Fruit fly (Drosophila melanogaster) whole organism, embryonic: Measurements from ENCODE around the gene Jhbp1.

Experiments
- Atf3 ChIP-seq: fragments of 200-800 bp; sonication (Bioruptor generic); optimal IDR thresholded peaks from 3 replicates; lab custom pipeline; 2016; ENCODE audit warnings: missing biosample characterization, missing genetic modification characterization
- CG10274 ChIP-seq: fragments of 200-800 bp; sonication (Bioruptor generic); optimal IDR thresholded peaks from 3 replicates; lab custom pipeline; 2017; ENCODE audit warnings: missing biosample characterization, mild to moderate bottlenecking, missing genetic modification characterization
- CG10321 ChIP-seq: fragments of 200-800 bp; sonication (Bioruptor generic); IDR thresholded peaks from 2 replicates; pipeline ENCODE4 v1.3.6; 2022; ENCODE audit warnings: missing biosample characterization, missing genetic modification characterization
- CG12236 ChIP-seq: fragments of 200-800 bp; sonication (Bioruptor generic); optimal IDR thresholded peaks from 2 replicates; lab custom pipeline; 2016; ENCODE audit warnings: missing biosample characterization, missing genetic modification characterization
- CG13894 ChIP-seq: fragments of 200-800 bp; sonication (Bioruptor generic); optimal IDR thresholded peaks from 3 replicates; lab custom pipeline; 2018; ENCODE audit warnings: missing biosample characterization, mild to moderate bottlenecking, missing genetic modification characterization, moderate library complexity
- CG15479 ChIP-seq: fragments of 200-800 bp; sonication (Bioruptor generic); optimal IDR thresholded peaks from 3 replicates; lab custom pipeline; 2019; ENCODE audit warnings: missing biosample characterization, mild to moderate bottlenecking, missing genetic modification characterization, moderate library complexity
- CG1792 ChIP-seq: fragments of 200-800 bp; sonication (Bioruptor generic); optimal IDR thresholded peaks from 2 replicates; lab custom pipeline; 2016; ENCODE audit warnings: missing biosample characterization, missing genetic modification characterization
- CG30431 ChIP-seq: fragments of 200-800 bp; sonication (Bioruptor generic); optimal IDR thresholded peaks from 2 replicates; lab custom pipeline; 2017; ENCODE audit warnings: missing biosample characterization, missing genetic modification characterization
- CG31388 ChIP-seq: fragments of 200-800 bp; sonication (Bioruptor generic); optimal IDR thresholded peaks from 2 replicates; lab custom pipeline; 2016; ENCODE audit warnings: missing biosample characterization, missing genetic modification characterization
- CG32532 ChIP-seq: fragments of 200-800 bp; sonication (Bioruptor generic); IDR thresholded peaks from 2 replicates; pipeline ENCODE4 v1.3.6; 2022; ENCODE audit warnings: missing biosample characterization, missing genetic modification characterization
- CG3995 ChIP-seq: fragments of 200-800 bp; sonication (Bioruptor generic); optimal IDR thresholded peaks from 3 replicates; lab custom pipeline; 2016; ENCODE audit warnings: missing biosample characterization, missing genetic modification characterization
- CG4707 ChIP-seq: fragments of 200-800 bp; sonication (Bioruptor generic); optimal IDR thresholded peaks from 2 replicates; lab custom pipeline; 2018; ENCODE audit warnings: missing biosample characterization, mild to moderate bottlenecking, missing genetic modification characterization, moderate library complexity
- CG6683 ChIP-seq: fragments of 200-800 bp; sonication (Bioruptor generic); optimal IDR thresholded peaks from 2 replicates; lab custom pipeline; 2017; ENCODE audit warnings: missing biosample characterization, mild to moderate bottlenecking, missing genetic modification characterization, missing genetic modification reagents
- CG6791 ChIP-seq: fragments of 200-800 bp; sonication (Bioruptor generic); IDR thresholded peaks from 3 replicates; pipeline ENCODE4 v1.3.6; 2022; ENCODE audit warnings: missing biosample characterization, missing genetic modification characterization; ENCODE audit not compliant: partially characterized antibody
- D ChIP-seq, 2 experiments: fragments of 200-800 bp in 1 of 2; fragments of >200 bp in 1 of 2; sonication (Bioruptor generic) in 1 of 2; optimal IDR thresholded peaks; 2 replicates in 1 of 2; 3 replicates in 1 of 2; lab custom pipeline; 2017; ENCODE audit warnings: mild to moderate bottlenecking in 1 of 2, missing biosample characterization in 1 of 2, missing genetic modification characterization in 1 of 2, missing genetic modification reagents in 1 of 2
- D19A ChIP-seq: fragments of 200-800 bp; optimal IDR thresholded peaks from 3 replicates; lab custom pipeline; 2019; ENCODE audit warnings: missing biosample characterization, mild to moderate bottlenecking, missing genetic modification characterization, moderate library complexity
- Deaf1 ChIP-seq: fragments of 200-800 bp; optimal IDR thresholded peaks from 3 replicates; lab custom pipeline; 2019; ENCODE audit warnings: missing biosample characterization, mild to moderate bottlenecking, missing genetic modification characterization, moderate library complexity
- HLHmδ ChIP-seq: fragments of 200-800 bp; sonication (Bioruptor generic); optimal IDR thresholded peaks from 2 replicates; lab custom pipeline; 2018; ENCODE audit warnings: missing biosample characterization, mild to moderate bottlenecking, missing genetic modification characterization, moderate library complexity
- Hey ChIP-seq: fragments of 200-800 bp; sonication (Bioruptor generic); optimal IDR thresholded peaks from 3 replicates; lab custom pipeline; 2018; ENCODE audit warnings: missing biosample characterization, mild to moderate bottlenecking, missing genetic modification characterization
- HmgZ ChIP-seq: fragments of 200-800 bp; sonication (Bioruptor generic); optimal IDR thresholded peaks from 2 replicates; lab custom pipeline; 2018; ENCODE audit warnings: missing biosample characterization, mild to moderate bottlenecking, missing genetic modification characterization
- Hr39 ChIP-seq: fragments of >200 bp; optimal IDR thresholded peaks from 2 replicates; lab custom pipeline; 2017
- Lhr ChIP-seq: fragments of 200-800 bp; sonication (Bioruptor generic); optimal IDR thresholded peaks from 3 replicates; lab custom pipeline; 2017; ENCODE audit warnings: mild to moderate bottlenecking, missing biosample characterization, missing genetic modification reagents, missing genetic modification characterization
- Lpt ChIP-seq: fragments of >200 bp; optimal IDR thresholded peaks from 2 replicates; lab custom pipeline; 2018; ENCODE audit warnings: missing biosample characterization, missing genetic modification characterization
- Med ChIP-seq: fragments of 200-800 bp; sonication (Bioruptor generic); peaks from one replicate; lab custom pipeline; 2016; ENCODE audit warnings: missing biosample characterization, missing genetic modification characterization, mild to moderate bottlenecking, inconsistent platforms, moderate library complexity
- Nf-YA ChIP-seq: fragments of 200-800 bp; sonication (Bioruptor generic); IDR thresholded peaks from 2 replicates; pipeline ENCODE4 v1.3.6; 2022; ENCODE audit warnings: missing biosample characterization, missing genetic modification characterization
- Sox102F ChIP-seq: fragments of 200-800 bp; sonication (Bioruptor generic); optimal IDR thresholded peaks from 2 replicates; lab custom pipeline; 2018; ENCODE audit warnings: missing biosample characterization, mild to moderate bottlenecking, missing genetic modification characterization, moderate library complexity
- ci ChIP-seq: fragments of 200-800 bp; sonication (Bioruptor generic); IDR thresholded peaks from 3 replicates; pipeline ENCODE4 v1.3.6; 2022; ENCODE audit warnings: missing biosample characterization, missing genetic modification characterization
- crol ChIP-seq: fragments of 200-800 bp; sonication (Bioruptor generic); IDR thresholded peaks from 2 replicates; pipeline ENCODE4 v1.3.6; 2022; ENCODE audit warnings: missing biosample characterization, missing genetic modification characterization
- dm ChIP-seq: fragments of 200-800 bp; sonication (Bioruptor generic); optimal IDR thresholded peaks from 3 replicates; lab custom pipeline; 2016; ENCODE audit warnings: missing biosample characterization, missing genetic modification characterization
- dmrt11E ChIP-seq: fragments of 200-800 bp; sonication (Bioruptor generic); optimal IDR thresholded peaks from 3 replicates; lab custom pipeline; 2018; ENCODE audit warnings: missing biosample characterization, mild to moderate bottlenecking, missing genetic modification characterization, moderate library complexity
- gce ChIP-seq: fragments of 200-800 bp; sonication (Bioruptor generic); IDR thresholded peaks from 3 replicates; pipeline ENCODE4 v1.3.6; 2022; ENCODE audit warnings: missing biosample characterization, missing genetic modification characterization
- gcm ChIP-seq: fragments of 200-800 bp; sonication (Bioruptor generic); optimal IDR thresholded peaks from 2 replicates; lab custom pipeline; 2019; ENCODE audit warnings: missing biosample characterization, mild to moderate bottlenecking, missing genetic modification characterization, moderate library complexity
- gem ChIP-seq: fragments of 200-800 bp; sonication (Bioruptor generic); optimal IDR thresholded peaks from 2 replicates; lab custom pipeline; 2019; ENCODE audit warnings: missing biosample characterization, mild to moderate bottlenecking, missing genetic modification characterization, moderate library complexity
- gsb-n ChIP-seq: fragments of 200-800 bp; sonication (Bioruptor generic); optimal IDR thresholded peaks from 3 replicates; lab custom pipeline; 2018; ENCODE audit warnings: missing biosample characterization, mild to moderate bottlenecking, missing genetic modification characterization
- hbn ChIP-seq: fragments of 200-800 bp; sonication (Bioruptor generic); IDR thresholded peaks from 2 replicates; pipeline ENCODE4 v1.3.6; 2022; ENCODE audit warnings: missing biosample characterization, missing genetic modification characterization; ENCODE audit not compliant: partially characterized antibody
- jumu ChIP-seq: fragments of 200-800 bp; sonication (Bioruptor generic); optimal IDR thresholded peaks from 3 replicates; lab custom pipeline; 2016; ENCODE audit warnings: missing biosample characterization, missing genetic modification characterization
- klu ChIP-seq: fragments of 200-800 bp; sonication (Bioruptor generic); IDR thresholded peaks from 2 replicates; pipeline ENCODE4 v1.3.6; 2022; ENCODE audit warnings: missing biosample characterization, missing genetic modification characterization
- nerfin-1 ChIP-seq: fragments of 200-800 bp; sonication (Bioruptor generic); optimal IDR thresholded peaks from 3 replicates; lab custom pipeline; 2019; ENCODE audit warnings: missing biosample characterization, mild to moderate bottlenecking, missing genetic modification characterization, moderate library complexity
- onecut ChIP-seq: fragments of 200-800 bp; sonication (Bioruptor generic); IDR thresholded peaks from 2 replicates; pipeline ENCODE4 v1.3.6; 2022; ENCODE audit warnings: missing biosample characterization, missing genetic modification characterization
- otp ChIP-seq: fragments of 200-800 bp; sonication (Bioruptor generic); IDR thresholded peaks from 3 replicates; pipeline ENCODE4, ENCODE4 v1.3.6; 2022; ENCODE audit warnings: missing biosample characterization, missing genetic modification characterization
- pros ChIP-seq: fragments of 200-800 bp; sonication (Bioruptor generic); optimal IDR thresholded peaks from 3 replicates; lab custom pipeline; 2019; ENCODE audit warnings: missing biosample characterization, mild to moderate bottlenecking, missing genetic modification characterization, moderate library complexity
- row ChIP-seq: fragments of 200-800 bp; sonication (Bioruptor generic); IDR thresholded peaks from 3 replicates; pipeline ENCODE4 v1.3.6; 2022; ENCODE audit warnings: missing biosample characterization, missing genetic modification characterization
- schlank ChIP-seq: fragments of 200-800 bp; sonication (Bioruptor generic); optimal IDR thresholded peaks from 2 replicates; lab custom pipeline; 2018; ENCODE audit warnings: missing biosample characterization, mild to moderate bottlenecking, missing genetic modification characterization
- sim ChIP-seq: fragments of 200-800 bp; sonication (Bioruptor generic); IDR thresholded peaks from 2 replicates; pipeline ENCODE4 v1.3.6; 2022; ENCODE audit warnings: missing biosample characterization, missing genetic modification characterization
- tgo ChIP-seq: fragments of 200-800 bp; sonication (Bioruptor generic); IDR thresholded peaks from 3 replicates; pipeline ENCODE4 v1.3.6; 2022; ENCODE audit warnings: missing biosample characterization, missing genetic modification characterization
- tna ChIP-seq: fragments of 200-800 bp; sonication (Bioruptor generic); IDR thresholded peaks from 2 replicates; pipeline ENCODE4 v1.3.6; 2022; ENCODE audit warnings: missing biosample characterization, missing genetic modification characterization; ENCODE audit not compliant: partially characterized antibody
- twi ChIP-seq: fragments of 200-800 bp; optimal IDR thresholded peaks from 2 replicates; lab custom pipeline; 2019; ENCODE audit warnings: missing biosample characterization, mild to moderate bottlenecking, missing genetic modification characterization, moderate library complexity
- tx ChIP-seq: fragments of 200-800 bp; sonication (Bioruptor generic); optimal IDR thresholded peaks from 2 replicates; lab custom pipeline; 2016; ENCODE audit warnings: missing biosample characterization, missing genetic modification characterization
- yki ChIP-seq: fragments of >200 bp; optimal IDR thresholded peaks from 3 replicates; lab custom pipeline; 2018
- zen ChIP-seq: fragments of 200-800 bp; sonication (Bioruptor generic); optimal IDR thresholded peaks from 3 replicates; lab custom pipeline; 2018; ENCODE audit warnings: missing biosample characterization, mild to moderate bottlenecking, missing genetic modification characterization, moderate library complexity

Jhbp1 gene

dm6 chr3R:4979143-4979728 lies 14.0 kb downstream of the Jhbp1 start (continued):
- TF ChIP-seq tx (GFP tag; lab: Kevin White, UChicago) (no peak), klu (no peak), CG6683 (GFP tag; lab: Kevin White, UChicago) (no peak), Sox102F (peak; percentile 14), jumu (GFP tag; lab: Kevin White, UChicago) (no peak), gce (GFP tag; lab: Robert Waterston, UW) (no peak), Nf-YA (no peak), Hr39 (lab: Kevin White, UChicago) (no peak), Med (peak; percentile 39), tgo (no peak), dm (GFP tag; lab: Kevin White, UChicago) (no peak), gem (tag; lab: Kevin White, UChicago) (peak; percentile 41), otp (GFP tag; lab: Robert Waterston, UW) (no peak), CG12236 (no peak), CG32532 (GFP tag; lab: Robert Waterston, UW) (no peak), CG10321 (GFP tag; lab: Robert Waterston, UW) (no peak), dmrt11E (peak; percentile 40), CG31388 (no peak), CG30431 (GFP tag; lab: Kevin White, UChicago) (peak; percentile 4), Lpt (GFP tag; lab: Kevin White, UChicago) (no peak), CG3995 (GFP tag; lab: Kevin White, UChicago) (no peak), Lhr (GFP tag; lab: Kevin White, UChicago) (no peak), CG6791 (GFP tag; lab: Robert Waterston, UW) (no peak), Atf3 (GFP tag; lab: Kevin White, UChicago) (no peak)

dm6 chr3R:4980069-4980797 lies 15.0 kb downstream of the Jhbp1 start:
- TF ChIP-seq tna (GFP tag; lab: Robert Waterston, UW), result no peak
- TF ChIP-seq HmgZ (tag; lab: Kevin White, UChicago), result no peak
- TF ChIP-seq row (GFP tag; lab: Robert Waterston, UW), result 0 out of 3 replicates have a peak, but pooled peaks have one; percentile 13
- TF ChIP-seq Hey (tag; lab: Kevin White, UChicago), result peak; percentile 26
- peak; percentile 62 for TF ChIP-seq gsb-n (tag; lab: Kevin White, UChicago)
- peak; percentile 53; the same call in 1 of the 2 replicates for TF ChIP-seq crol
- peak; percentile 34 for TF ChIP-seq zen (tag; lab: Kevin White, UChicago)
- peak; percentile 61 for TF ChIP-seq onecut (GFP tag; lab: Robert Waterston, UW)
- TF ChIP-seq ci (GFP tag; lab: Robert Waterston, UW), result 0 out of 3 replicates have a peak, but pooled peaks have one; percentile 6
- no peak for TF ChIP-seq CG10274 (GFP tag; lab: Kevin White, UChicago)
- no peak for TF ChIP-seq D (optimal IDR thresholded peaks at IDR 0.05; lab: Kevin White, UChicago)
- TF ChIP-seq D (GFP tag; optimal IDR thresholded peaks at IDR 0.05; lab: Kevin White, UChicago), result peak; percentile 41
- TF ChIP-seq CG13894 (tag; lab: Kevin White, UChicago), result peak; percentile 34
- peak; percentile 59 for TF ChIP-seq gcm (GFP tag; lab: Kevin White, UChicago)
- peak; percentile 8 for TF ChIP-seq CG15479 (GFP tag; lab: Kevin White, UChicago)
- TF ChIP-seq nerfin-1 (tag; lab: Kevin White, UChicago), result peak; percentile 24
- no peak for TF ChIP-seq CG4707 (GFP tag; lab: Kevin White, UChicago)
- TF ChIP-seq HLHmδ (GFP tag; lab: Kevin White, UChicago), result no peak
- TF ChIP-seq CG1792, result no peak
- TF ChIP-seq D19A (tag; lab: Kevin White, UChicago), result peak; percentile 46
- TF ChIP-seq sim (GFP tag; lab: Robert Waterston, UW), result no peak
- TF ChIP-seq hbn (GFP tag; lab: Robert Waterston, UW), result no peak
- peak; percentile 89 for TF ChIP-seq pros (GFP tag; lab: Kevin White, UChicago)
- peak; percentile 44 for TF ChIP-seq twi (tag; lab: Kevin White, UChicago)
- TF ChIP-seq yki, result no peak
- no peak for TF ChIP-seq schlank (tag; lab: Kevin White, UChicago)
- TF ChIP-seq Deaf1 (tag; lab: Kevin White, UChicago), result peak; percentile 46
